Fruit fly (Drosophila melanogaster) whole organism, embryonic: ENCODE results near the gene Hexim.

Experiments used
- ATbp ChIP-seq: fragments of 200-800 bp; sonication (Bioruptor generic); optimal IDR thresholded peaks from 2 replicates; lab custom pipeline; 2017; ENCODE audit warnings: missing biosample characterization, mild to moderate bottlenecking, missing genetic modification characterization, missing genetic modification reagents
- Asciz ChIP-seq: fragments of 200-800 bp; sonication (Bioruptor generic); optimal IDR thresholded peaks from 2 replicates; lab custom pipeline; 2017; ENCODE audit warnings: missing biosample characterization, mild to moderate bottlenecking, missing genetic modification characterization, missing genetic modification reagents
- CG10462 ChIP-seq: fragments of 200-800 bp; sonication (Bioruptor generic); optimal IDR thresholded peaks from 2 replicates; lab custom pipeline; 2016; ENCODE audit warnings: missing biosample characterization, missing genetic modification characterization
- CG10543 ChIP-seq: fragments of 200-800 bp; sonication (Bioruptor generic); optimal IDR thresholded peaks from 3 replicates; lab custom pipeline; 2017; ENCODE audit warnings: missing biosample characterization, mild to moderate bottlenecking, missing genetic modification characterization, moderate library complexity
- CG12071 ChIP-seq: fragments of 200-800 bp; sonication (Bioruptor generic); optimal IDR thresholded peaks from 3 replicates; lab custom pipeline; 2018; ENCODE audit warnings: missing biosample characterization, mild to moderate bottlenecking, missing genetic modification characterization
- CG12299 ChIP-seq: fragments of 200-800 bp; sonication (Bioruptor generic); optimal IDR thresholded peaks from 2 replicates; lab custom pipeline; 2018; ENCODE audit warnings: missing biosample characterization, mild to moderate bottlenecking, missing genetic modification characterization
- CG12769 ChIP-seq: fragments of 200-800 bp; sonication (Bioruptor generic); optimal IDR thresholded peaks from 2 replicates; lab custom pipeline; 2019; ENCODE audit warnings: missing biosample characterization, mild to moderate bottlenecking, missing genetic modification characterization, moderate library complexity
- CG15269 ChIP-seq: fragments of 200-800 bp; sonication (Bioruptor generic); optimal IDR thresholded peaks from 2 replicates; lab custom pipeline; 2018; ENCODE audit warnings: missing biosample characterization, mild to moderate bottlenecking, missing genetic modification characterization, moderate library complexity
- CG15514 ChIP-seq: fragments of 200-800 bp; sonication (Bioruptor generic); optimal IDR thresholded peaks from 3 replicates; lab custom pipeline; 2017; ENCODE audit warnings: missing biosample characterization, missing genetic modification characterization, mild to moderate bottlenecking, moderate library complexity, missing genetic modification reagents
- CG1602 ChIP-seq: fragments of 200-800 bp; sonication (Bioruptor generic); optimal IDR thresholded peaks from 3 replicates; lab custom pipeline; 2016; ENCODE audit warnings: missing biosample characterization, missing genetic modification characterization
- CG1603 ChIP-seq: fragments of 200-800 bp; sonication (Bioruptor generic); optimal IDR thresholded peaks from 2 replicates; lab custom pipeline; 2019; ENCODE audit warnings: missing biosample characterization, mild to moderate bottlenecking, missing genetic modification characterization, moderate library complexity
- CG17359 ChIP-seq: fragments of 200-800 bp; sonication (Bioruptor generic); optimal IDR thresholded peaks from 3 replicates; lab custom pipeline; 2018; ENCODE audit warnings: missing biosample characterization, mild to moderate bottlenecking, missing genetic modification characterization, moderate library complexity
- CG17568 ChIP-seq: fragments of 200-800 bp; sonication (Bioruptor generic); optimal IDR thresholded peaks from 2 replicates; lab custom pipeline; 2018; ENCODE audit warnings: missing biosample characterization, mild to moderate bottlenecking, missing genetic modification characterization, moderate library complexity
- CG2202 ChIP-seq: fragments of 200-800 bp; sonication (Bioruptor generic); optimal IDR thresholded peaks from 2 replicates; lab custom pipeline; 2018; ENCODE audit warnings: missing biosample characterization, mild to moderate bottlenecking, missing genetic modification characterization
- CG31365 ChIP-seq: fragments of 200-800 bp; sonication (Bioruptor generic); optimal IDR thresholded peaks from 2 replicates; lab custom pipeline; 2018; ENCODE audit warnings: missing biosample characterization, mild to moderate bottlenecking, missing genetic modification characterization
- CG34376 ChIP-seq: fragments of 200-800 bp; sonication (Bioruptor generic); optimal IDR thresholded peaks from 2 replicates; lab custom pipeline; 2018; ENCODE audit warnings: missing biosample characterization, mild to moderate bottlenecking, missing genetic modification characterization
- CG5180 ChIP-seq: fragments of 200-800 bp; sonication (Bioruptor generic); optimal IDR thresholded peaks from 3 replicates; lab custom pipeline; 2017; ENCODE audit warnings: missing biosample characterization, missing genetic modification characterization, mild to moderate bottlenecking, moderate library complexity, missing genetic modification reagents
- CG5245 ChIP-seq: fragments of 200-800 bp; sonication (Bioruptor generic); optimal IDR thresholded peaks from 3 replicates; lab custom pipeline; 2016; ENCODE audit warnings: missing biosample characterization, missing genetic modification characterization
- CG6272 ChIP-seq: fragments of 200-800 bp; sonication (Bioruptor generic); IDR thresholded peaks from 2 replicates; pipeline ENCODE4 v1.3.6; 2022; ENCODE audit warnings: missing biosample characterization, missing genetic modification characterization
- CG6683 ChIP-seq: fragments of 200-800 bp; sonication (Bioruptor generic); optimal IDR thresholded peaks from 2 replicates; lab custom pipeline; 2017; ENCODE audit warnings: missing biosample characterization, mild to moderate bottlenecking, missing genetic modification characterization, missing genetic modification reagents
- CG7987 ChIP-seq: fragments of 200-800 bp; sonication (Bioruptor generic); optimal IDR thresholded peaks from 2 replicates; lab custom pipeline; 2018; ENCODE audit warnings: missing biosample characterization, mild to moderate bottlenecking, missing genetic modification characterization, moderate library complexity
- CG9727 ChIP-seq: fragments of 200-800 bp; sonication (Bioruptor generic); optimal IDR thresholded peaks from 3 replicates; lab custom pipeline; 2017; ENCODE audit warnings: missing biosample characterization, mild to moderate bottlenecking, missing genetic modification characterization
- ERR ChIP-seq: fragments of 200-800 bp; sonication (Bioruptor generic); optimal IDR thresholded peaks from 2 replicates; lab custom pipeline; 2016; ENCODE audit warnings: missing biosample characterization, missing genetic modification characterization
- Eip74EF ChIP-seq, 2 experiments: fragments of 200-800 bp in 1 of 2; fragments of >200 bp in 1 of 2; sonication (Bioruptor generic) in 1 of 2; optimal IDR thresholded peaks; 2 replicates each; lab custom pipeline; 2017 to 2019; ENCODE audit warnings: missing biosample characterization in 2 of 2, missing genetic modification characterization in 2 of 2, mild to moderate bottlenecking in 1 of 2, moderate library complexity in 1 of 2
- Fer1 ChIP-seq: fragments of 200-800 bp; sonication (Bioruptor generic); optimal IDR thresholded peaks from 2 replicates; lab custom pipeline; 2017; ENCODE audit warnings: missing biosample characterization, mild to moderate bottlenecking, missing genetic modification characterization
- Lpt ChIP-seq: fragments of >200 bp; optimal IDR thresholded peaks from 2 replicates; lab custom pipeline; 2018; ENCODE audit warnings: missing biosample characterization, missing genetic modification characterization
- Rfx ChIP-seq: fragments of 200-800 bp; sonication (Bioruptor generic); IDR thresholded peaks from 2 replicates; pipeline ENCODE4 v1.3.6; 2022; ENCODE audit warnings: missing biosample characterization, missing genetic modification characterization
- Sox100B ChIP-seq: fragments of 200-800 bp; sonication (Bioruptor generic); optimal IDR thresholded peaks from 3 replicates; lab custom pipeline; 2018; ENCODE audit warnings: missing biosample characterization, mild to moderate bottlenecking, missing genetic modification characterization
- Sox102F ChIP-seq: fragments of 200-800 bp; sonication (Bioruptor generic); optimal IDR thresholded peaks from 2 replicates; lab custom pipeline; 2018; ENCODE audit warnings: missing biosample characterization, mild to moderate bottlenecking, missing genetic modification characterization, moderate library complexity
- Sry-δ ChIP-seq: fragments of 200-800 bp; sonication (Bioruptor generic); optimal IDR thresholded peaks from 2 replicates; lab custom pipeline; 2016; ENCODE audit warnings: missing biosample characterization, missing genetic modification characterization
- Vsx1 ChIP-seq: fragments of 200-800 bp; sonication (Bioruptor generic); optimal IDR thresholded peaks from 2 replicates; lab custom pipeline; 2017; ENCODE audit warnings: missing biosample characterization, mild to moderate bottlenecking, missing genetic modification characterization, missing genetic modification reagents
- br ChIP-seq: fragments of >200 bp; optimal IDR thresholded peaks from 2 replicates; lab custom pipeline; 2017
- disco-r ChIP-seq: fragments of 200-800 bp; sonication (Bioruptor generic); optimal IDR thresholded peaks from 2 replicates; lab custom pipeline; 2016; ENCODE audit warnings: missing biosample characterization, missing genetic modification characterization
- en ChIP-seq: fragments of 200-800 bp; sonication (Bioruptor generic); optimal IDR thresholded peaks from 2 replicates; lab custom pipeline; 2016; ENCODE audit warnings: missing biosample characterization, missing genetic modification characterization
- eve ChIP-seq, 2 experiments: fragments of >200 bp; optimal IDR thresholded peaks; 2 replicates each; lab custom pipeline; 2017; ENCODE audit warnings: missing biosample characterization in 2 of 2, missing genetic modification characterization in 2 of 2
- exex ChIP-seq: fragments of 200-800 bp; sonication (Bioruptor generic); optimal IDR thresholded peaks from 4 replicates; lab custom pipeline; 2018; ENCODE audit warnings: missing biosample characterization, mild to moderate bottlenecking, missing genetic modification characterization, moderate library complexity
- grn ChIP-seq: fragments of 200-800 bp; sonication (Bioruptor generic); optimal IDR thresholded peaks from 3 replicates; lab custom pipeline; 2017; ENCODE audit warnings: missing biosample characterization, missing genetic modification characterization
- hkb ChIP-seq, 2 experiments: fragments of 200-800 bp in 1 of 2; fragments of >200 bp in 1 of 2; sonication (Bioruptor generic) in 1 of 2; IDR thresholded peaks in 1 of 2; optimal IDR thresholded peaks in 1 of 2; 2 replicates each; pipeline versions ENCODE4 v1.3.6 to Lab custom; 2017 to 2022; ENCODE audit warnings: missing biosample characterization in 1 of 2, missing genetic modification characterization in 1 of 2
- kah ChIP-seq: fragments of 200-800 bp; sonication (Bioruptor generic); optimal IDR thresholded peaks from 2 replicates; lab custom pipeline; 2018; ENCODE audit warnings: missing biosample characterization, mild to moderate bottlenecking, missing genetic modification characterization
- lab ChIP-seq: fragments of 200-800 bp; sonication (Bioruptor generic); optimal IDR thresholded peaks from 3 replicates; lab custom pipeline; 2017; ENCODE audit warnings: missing biosample characterization, missing genetic modification characterization, mild to moderate bottlenecking, moderate library complexity, missing genetic modification reagents
- mirr ChIP-seq: fragments of 200-800 bp; sonication (Bioruptor generic); optimal IDR thresholded peaks from 3 replicates; lab custom pipeline; 2018; ENCODE audit warnings: missing biosample characterization, mild to moderate bottlenecking, missing genetic modification characterization
- nau ChIP-seq: fragments of 200-800 bp; sonication (Bioruptor generic); optimal IDR thresholded peaks from 3 replicates; lab custom pipeline; 2017; ENCODE audit warnings: missing biosample characterization, mild to moderate bottlenecking, missing genetic modification characterization, missing genetic modification reagents
- nerfin-1 ChIP-seq: fragments of 200-800 bp; sonication (Bioruptor generic); optimal IDR thresholded peaks from 3 replicates; lab custom pipeline; 2019; ENCODE audit warnings: missing biosample characterization, mild to moderate bottlenecking, missing genetic modification characterization, moderate library complexity
- odd ChIP-seq: fragments of 200-800 bp; sonication (Bioruptor generic); optimal IDR thresholded peaks from 2 replicates; lab custom pipeline; 2017; ENCODE audit warnings: missing biosample characterization, mild to moderate bottlenecking, missing genetic modification characterization
- scrt ChIP-seq: fragments of 200-800 bp; sonication (Bioruptor generic); optimal IDR thresholded peaks from 2 replicates; lab custom pipeline; 2018; ENCODE audit warnings: missing biosample characterization, mild to moderate bottlenecking, missing genetic modification characterization, moderate library complexity
- shn ChIP-seq: fragments of 200-800 bp; sonication (Bioruptor generic); optimal IDR thresholded peaks from 3 replicates; lab custom pipeline; 2016; ENCODE audit warnings: missing biosample characterization, missing genetic modification characterization
- stwl ChIP-seq: fragments of 200-800 bp; sonication (Bioruptor generic); optimal IDR thresholded peaks from 3 replicates; lab custom pipeline; 2018; ENCODE audit warnings: missing biosample characterization, mild to moderate bottlenecking, missing genetic modification characterization, moderate library complexity
- wdn ChIP-seq: fragments of 200-800 bp; sonication (Bioruptor generic); IDR thresholded peaks from 2 replicates; pipeline ENCODE4 v1.3.6; 2022; ENCODE audit warnings: missing biosample characterization, missing genetic modification characterization
- z ChIP-seq: fragments of 200-800 bp; sonication (Bioruptor generic); IDR thresholded peaks from 3 replicates; pipeline ENCODE4 v1.3.6; 2022; ENCODE audit warnings: missing biosample characterization, missing genetic modification characterization

Hexim gene

dm6 chr3R:14708948-14709385 lies 49.7 kb downstream of the Hexim start (continued):
- TF ChIP-seq Sox100B (GFP tag; lab: Kevin White, UChicago) = peak; percentile 38
- TF ChIP-seq z = no peak
- peak; percentile 16 for TF ChIP-seq CG2202
- no peak for TF ChIP-seq scrt (GFP tag; lab: Kevin White, UChicago)
- TF ChIP-seq ATbp (GFP tag; lab: Kevin White, UChicago) = peak; percentile 55
- TF ChIP-seq CG34376 (GFP tag; lab: Kevin White, UChicago) = peak; percentile 61
- TF ChIP-seq Vsx1 = peak; percentile 61
- TF ChIP-seq Lpt = no peak
- no peak for TF ChIP-seq stwl (tag; lab: Kevin White, UChicago)
- peak; percentile 82 for TF ChIP-seq grn (GFP tag; lab: Kevin White, UChicago)
- no peak for TF ChIP-seq wdn (GFP tag; lab: Robert Waterston, UW)
- TF ChIP-seq ERR (GFP tag; lab: Kevin White, UChicago) = peak; percentile 3
- peak; percentile 6 for TF ChIP-seq nerfin-1 (tag; lab: Kevin White, UChicago)
- TF ChIP-seq eve (GFP tag; optimal IDR thresholded peaks at IDR 0.05; lab: Kevin White, UChicago) = peak in 1 of 2 experiments; percentile 78
- peak; percentile 7 for TF ChIP-seq odd (GFP tag; lab: Kevin White, UChicago)
- TF ChIP-seq CG1603 (tag; lab: Kevin White, UChicago) = peak; percentile 13
- peak; percentile 36 for TF ChIP-seq CG6683 (GFP tag; lab: Kevin White, UChicago)
- peak; percentile 65 for TF ChIP-seq lab (GFP tag; lab: Kevin White, UChicago)
- peak; percentile 25 for TF ChIP-seq CG12071 (GFP tag; lab: Kevin White, UChicago)
- no peak for TF ChIP-seq CG5180 (GFP tag; lab: Kevin White, UChicago)
- TF ChIP-seq CG6272 (GFP tag; lab: Robert Waterston, UW) = no peak
- peak; percentile 10 for TF ChIP-seq CG15269 (tag; lab: Kevin White, UChicago)
- TF ChIP-seq Sox102F (GFP tag; lab: Kevin White, UChicago) = no peak
- peak; percentile 29 for TF ChIP-seq CG9727 (GFP tag; lab: Kevin White, UChicago)
- TF ChIP-seq CG17359 (tag; lab: Kevin White, UChicago) = peak; percentile 2
- TF ChIP-seq br = no peak
- TF ChIP-seq CG5245 (GFP tag; lab: Kevin White, UChicago) = peak; percentile 11
- TF ChIP-seq CG31365 (tag; lab: Kevin White, UChicago) = peak; percentile 3
- peak; percentile 3 for TF ChIP-seq CG12769 (tag; lab: Kevin White, UChicago)
- TF ChIP-seq Sry-δ (GFP tag; lab: Kevin White, UChicago) = no peak
- no peak for TF ChIP-seq CG1602 (GFP tag; lab: Kevin White, UChicago)
- no peak for TF ChIP-seq shn (GFP tag; lab: Kevin White, UChicago)
- no peak for TF ChIP-seq kah
- TF ChIP-seq disco-r (GFP tag; lab: Kevin White, UChicago) = no peak
- TF ChIP-seq Asciz (GFP tag; lab: Kevin White, UChicago) = peak; percentile 39
- peak; percentile 46 for TF ChIP-seq CG10543 (GFP tag; lab: Kevin White, UChicago)
- TF ChIP-seq CG10462 (GFP tag; lab: Kevin White, UChicago) = no peak
- peak; percentile 14; the same call in 1 of the 2 replicates for TF ChIP-seq Rfx (GFP tag; lab: Robert Waterston, UW)
- no peak for TF ChIP-seq CG12299 (tag; lab: Kevin White, UChicago)
- TF ChIP-seq Fer1 = peak; percentile 15
- peak; percentile 35 for TF ChIP-seq nau (GFP tag; lab: Kevin White, UChicago)
- peak in 1 of 2 experiments; percentile 36 for TF ChIP-seq Eip74EF (GFP tag; optimal IDR thresholded peaks at IDR 0.05; lab: Kevin White, UChicago)
- TF ChIP-seq mirr (GFP tag; lab: Kevin White, UChicago) = peak; percentile 89
- peak; percentile 36 for TF ChIP-seq CG17568
- TF ChIP-seq en (GFP tag; lab: Kevin White, UChicago) = peak; percentile 8
- TF ChIP-seq hkb (optimal IDR thresholded peaks at IDR 0.05; lab: Kevin White, UChicago) = no peak
- 0 out of 2 replicates have a peak, but pooled peaks have one; percentile 25 for TF ChIP-seq hkb (GFP tag; IDR thresholded peaks at IDR 0.05; lab: Robert Waterston, UW)
- peak; percentile 61 for TF ChIP-seq CG7987 (GFP tag; lab: Kevin White, UChicago)
- TF ChIP-seq exex = peak; percentile 90
- TF ChIP-seq CG15514 (GFP tag; lab: Kevin White, UChicago) = peak; percentile 4
